Worm (Caenorhabditis elegans) whole organism, L4 larva: ENCODE measurements around the gene his-70.

ENCODE experiments used
- ceh-82 ChIP-seq: sonication (generic microtip); optimal IDR thresholded peaks from 2 replicates; lab custom pipeline; 2017; ENCODE audit warnings: missing biosample characterization, missing genetic modification characterization
- lin-39 ChIP-seq: fragments of 150-350 bp; optimal IDR thresholded peaks from 2 replicates; lab custom pipeline; 2014; ENCODE audit warnings: missing biosample characterization, missing genetic modification reagents, missing genetic modification characterization
- mdl-1 ChIP-seq, 2 experiments: fragments of 150-350 bp in 1 of 2; sonication (generic microtip) in 1 of 2; optimal IDR thresholded peaks; 2 replicates each; lab custom pipeline; 2014 to 2017; ENCODE audit warnings: missing biosample characterization in 2 of 2, missing genetic modification characterization in 2 of 2
- nhr-42 ChIP-seq: fragments of 200-800 bp; sonication (Bioruptor generic); IDR thresholded peaks from 2 replicates; pipeline ENCODE4 v1.3.6; 2022; ENCODE audit warnings: missing genetic modification characterization, missing compliant biosample characterization
- rbr-2 ChIP-seq: sonication (generic microtip); optimal IDR thresholded peaks from 2 replicates; lab custom pipeline; 2016; ENCODE audit warnings: missing genotype, missing genetic modification characterization, missing compliant biosample characterization
- unc-62 ChIP-seq, 3 experiments: fragments of 150-350 bp in 1 of 3; sonication (generic microtip); optimal IDR thresholded peaks in 2 of 3; peaks in 1 of 3; 1 replicate in 1 of 3; 2 replicates in 2 of 3; lab custom pipeline; 2014 to 2017; ENCODE audit warnings: missing biosample characterization in 3 of 3, missing genetic modification characterization in 3 of 3, missing genetic modification reagents in 3 of 3, missing genotype in 1 of 3
- zag-1 ChIP-seq: fragments of 150-350 bp; optimal IDR thresholded peaks from 2 replicates; lab custom pipeline; 2014; ENCODE audit warnings: missing biosample characterization, missing genetic modification characterization

DNA sequence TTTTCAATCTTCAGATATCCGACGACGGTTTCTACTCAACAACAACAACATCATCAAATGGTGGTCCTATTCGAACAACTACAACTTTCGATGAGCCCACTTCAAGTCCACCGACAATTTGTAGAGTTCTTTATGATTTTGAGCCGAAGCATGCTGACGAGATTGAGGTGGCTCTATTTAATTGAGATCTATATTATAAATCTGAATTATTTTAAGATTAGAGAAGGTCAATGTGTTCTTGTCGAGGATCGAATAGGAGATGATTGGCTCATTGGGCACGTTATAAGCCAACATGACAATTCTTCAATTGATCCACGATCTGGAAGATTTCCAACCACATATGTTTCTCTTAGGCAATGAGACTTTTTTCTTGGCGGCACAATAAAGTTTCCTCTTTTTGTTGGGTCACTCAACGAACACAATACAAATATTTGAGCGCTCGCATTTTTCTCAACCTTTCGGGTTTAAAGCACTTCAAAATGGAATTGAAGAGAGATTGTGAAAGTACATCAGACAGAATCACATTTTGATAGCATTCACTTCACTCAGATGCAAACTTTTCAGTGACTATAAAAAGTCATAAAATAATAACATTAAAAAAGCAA lies 44.4 kb downstream of the his-70 start:
- TF ChIP-seq mdl-1 (tag; optimal IDR thresholded peaks at IDR 0.05; lab: Kevin White, UChicago) (no peak), zag-1 (no peak), rbr-2 (tag; lab: Kevin White, UChicago) (peak; percentile 19), ceh-82 (tag; lab: Kevin White, UChicago) (no peak), unc-62 (GFP tag; optimal IDR thresholded peaks at IDR 0.05 in 1 of 2; lab: Kevin White, UChicago) (no peak), unc-62 (tag; optimal IDR thresholded peaks at IDR 0.05; lab: Kevin White, UChicago) (no peak), nhr-42 (GFP tag; lab: Robert Waterston, UW) (no peak), lin-39 (no peak)
